In genomic region chr3L:10735095-10735494, dm6 we compare ENCODE assay signal across 4 fruit fly cellular contexts.
A peak's percentile ranks its signal among the peaks of the same experiment; 100 is the strongest.
TF ChIP-seq lines count a peak whose summit lies in the region.

No protein-coding gene starts in this region.

- TF ChIP-seq CTCF in whole organism, embryonic (GFP tag; optimal IDR thresholded peaks at IDR 0.05; lab: Kevin White, UChicago) = no peak

TF ChIP-seq in whole organism, embryonic, 481 proteins besides CTCF, POLR2A, EP300 and RAD21 (continues in another document):
- TF ChIP-seq CG17385 (GFP tag; optimal IDR thresholded peaks at IDR 0.05; lab: Kevin White, UChicago) (peak; percentile 50), NC2β (GFP tag; optimal IDR thresholded peaks at IDR 0.05; lab: Kevin White, UChicago) (peak; percentile 5), CG10209 (GFP tag; optimal IDR thresholded peaks at IDR 0.05; lab: Kevin White, UChicago) (peak; percentile 61), Dip3 (GFP tag; optimal IDR thresholded peaks at IDR 0.05; lab: Kevin White, UChicago) (peak; percentile 50), pan (optimal IDR thresholded peaks at IDR 0.05; lab: Kevin White, UChicago) (no peak), pan (GFP tag; optimal IDR thresholded peaks at IDR 0.05 in 1 of 2, IDR thresholded peaks at IDR 0.05 in 1 of 2) (peak in 1 of 2 experiments; percentile 50), Hr78 (GFP tag; optimal IDR thresholded peaks at IDR 0.05; lab: Kevin White, UChicago) (no peak), CG17359 (tag; optimal IDR thresholded peaks at IDR 0.05; lab: Kevin White, UChicago) (peak; percentile 69), CG17802 (tag; optimal IDR thresholded peaks at IDR 0.05; lab: Kevin White, UChicago) (peak; percentile 40), cwo (GFP tag; optimal IDR thresholded peaks at IDR 0.05; lab: Kevin White, UChicago) (peak; percentile 39), CG7839 (tag; optimal IDR thresholded peaks at IDR 0.05; lab: Kevin White, UChicago) (peak; percentile 76), Gug (GFP tag; IDR thresholded peaks at IDR 0.05; lab: Robert Waterston, UW) (0 out of 4 replicates have a peak, but pooled peaks have one; percentile 47), Rx (GFP tag; IDR thresholded peaks at IDR 0.05; lab: Robert Waterston, UW) (0 out of 2 replicates have a peak, but pooled peaks have one; percentile 27), bsh (GFP tag; optimal IDR thresholded peaks at IDR 0.05; lab: Kevin White, UChicago) (peak in 1 of 2 experiments; percentile 68), CG8944 (GFP tag; optimal IDR thresholded peaks at IDR 0.05; lab: Kevin White, UChicago) (peak; percentile 39), CG17361 (GFP tag; IDR thresholded peaks at IDR 0.05; lab: Robert Waterston, UW) (peak; percentile 58; the same call in 2 of the 3 replicates), Poxn (GFP tag; IDR thresholded peaks at IDR 0.05; lab: Robert Waterston, UW) (no peak), CG15269 (tag; optimal IDR thresholded peaks at IDR 0.05; lab: Kevin White, UChicago) (peak; percentile 77), CG12744 (GFP tag; optimal IDR thresholded peaks at IDR 0.05; lab: Kevin White, UChicago) (peak; percentile 64), CG2678 (tag; optimal IDR thresholded peaks at IDR 0.05; lab: Kevin White, UChicago) (peak; percentile 85), CG17912 (GFP tag; optimal IDR thresholded peaks at IDR 0.05; lab: Kevin White, UChicago) (no peak)

TF ChIP-seq in whole organism, prepupa, 60 proteins besides CTCF, POLR2A, EP300 and RAD21 (continues in another document):
- TF ChIP-seq CG15336 (GFP tag; IDR thresholded peaks at IDR 0.05; lab: Robert Waterston, UW) (peak; percentile 71), Eip75B (GFP tag; optimal IDR thresholded peaks at IDR 0.05; lab: Kevin White, UChicago) (no peak), CG8632 (GFP tag; optimal IDR thresholded peaks at IDR 0.05; lab: Kevin White, UChicago) (peak; percentile 20), Hr39 (GFP tag; optimal IDR thresholded peaks at IDR 0.05; lab: Kevin White, UChicago) (peak; percentile 45), CG6808 (GFP tag; optimal IDR thresholded peaks at IDR 0.05; lab: Kevin White, UChicago) (no peak), Eip78C (GFP tag; lab: Kevin White, UChicago) (peak; percentile 86), Sox14 (GFP tag; optimal IDR thresholded peaks at IDR 0.05; lab: Kevin White, UChicago) (peak; percentile 43), achi (GFP tag; optimal IDR thresholded peaks at IDR 0.05; lab: Kevin White, UChicago) (peak; percentile 24), dsx (GFP tag; optimal IDR thresholded peaks at IDR 0.05; lab: Kevin White, UChicago; ENCODE audit: poor library complexity, severe bottlenecking) (peak; percentile 35), CG6276 (GFP tag; optimal IDR thresholded peaks at IDR 0.05; lab: Kevin White, UChicago) (peak; percentile 25), Hr38 (GFP tag; optimal IDR thresholded peaks at IDR 0.05; lab: Kevin White, UChicago) (no peak), Eip93F (GFP tag; optimal IDR thresholded peaks at IDR 0.05; lab: Kevin White, UChicago) (no peak), net (GFP tag; optimal IDR thresholded peaks at IDR 0.05; lab: Kevin White, UChicago) (peak; percentile 11), salr (GFP tag; optimal IDR thresholded peaks at IDR 0.05; lab: Kevin White, UChicago) (peak; percentile 1 to 61), Blimp-1 (GFP tag; optimal IDR thresholded peaks at IDR 0.05; lab: Kevin White, UChicago) (no peak), CG4318 (GFP tag; optimal IDR thresholded peaks at IDR 0.05; lab: Kevin White, UChicago) (peak; percentile 44), topi (GFP tag; optimal IDR thresholded peaks at IDR 0.05; lab: Kevin White, UChicago) (peak; percentile 30), CG8119 (GFP tag; IDR thresholded peaks at IDR 0.05; lab: Robert Waterston, UW) (peak; percentile 70), Hr4 (GFP tag; optimal IDR thresholded peaks at IDR 0.05; lab: Kevin White, UChicago) (peak; percentile 71), Ets96B (tag; optimal IDR thresholded peaks at IDR 0.05; lab: Kevin White, UChicago) (peak; percentile 32), Ets21C (GFP tag; optimal IDR thresholded peaks at IDR 0.05; lab: Kevin White, UChicago) (no peak), CG31627 (GFP tag; optimal IDR thresholded peaks at IDR 0.05; lab: Kevin White, UChicago) (peak; percentile 56), CG9139 (GFP tag; optimal IDR thresholded peaks at IDR 0.05; lab: Kevin White, UChicago) (no peak), acj6 (GFP tag; optimal IDR thresholded peaks at IDR 0.05; lab: Kevin White, UChicago) (peak; percentile 32)

TF ChIP-seq in whole organism, pupa, 21 proteins besides CTCF, POLR2A, EP300 and RAD21:
- no peak for TF ChIP-seq rn (GFP tag; IDR thresholded peaks at IDR 0.05; lab: Robert Waterston, UW)
- no peak for TF ChIP-seq Snoo (tag; optimal IDR thresholded peaks at IDR 0.05; lab: Kevin White, UChicago)
- peak; percentile 66 for TF ChIP-seq CG32121 (GFP tag; IDR thresholded peaks at IDR 0.05; lab: Robert Waterston, UW)
- peak; percentile 56 for TF ChIP-seq CG8301 (tag; optimal IDR thresholded peaks at IDR 0.05; lab: Kevin White, UChicago)
- TF ChIP-seq CG15710 (tag; optimal IDR thresholded peaks at IDR 0.05; lab: Kevin White, UChicago) = peak; percentile 31
- TF ChIP-seq CG34367 (tag; optimal IDR thresholded peaks at IDR 0.05; lab: Kevin White, UChicago) = peak; percentile 44
- TF ChIP-seq CG8159 (tag; optimal IDR thresholded peaks at IDR 0.05; lab: Kevin White, UChicago) = peak; percentile 10
- no peak for TF ChIP-seq CG13204 (GFP tag; optimal IDR thresholded peaks at IDR 0.05; lab: Kevin White, UChicago)
- TF ChIP-seq Pif1A (GFP tag; optimal IDR thresholded peaks at IDR 0.05; lab: Kevin White, UChicago) = peak; percentile 47
- TF ChIP-seq CG17806 (tag; optimal IDR thresholded peaks at IDR 0.05; lab: Kevin White, UChicago) = peak; percentile 31
- peak; percentile 9 for TF ChIP-seq CG9948 (tag; optimal IDR thresholded peaks at IDR 0.05; lab: Kevin White, UChicago)
- TF ChIP-seq CG12605 (GFP tag; IDR thresholded peaks at IDR 0.05; lab: Robert Waterston, UW) = peak; percentile 16; the same call in 1 of the 2 replicates
- TF ChIP-seq CG14655 (GFP tag; optimal IDR thresholded peaks at IDR 0.05; lab: Kevin White, UChicago) = peak; percentile 36
- TF ChIP-seq Pif1B (GFP tag; optimal IDR thresholded peaks at IDR 0.05; lab: Kevin White, UChicago) = peak; percentile 33
- TF ChIP-seq fd96Ca (GFP tag; IDR thresholded peaks at IDR 0.05; lab: Robert Waterston, UW) = no peak
- TF ChIP-seq EcR (GFP tag; optimal IDR thresholded peaks at IDR 0.05; lab: Kevin White, UChicago) = no peak
- 0 out of 3 replicates have a peak, but pooled peaks have one; percentile 32 for TF ChIP-seq CG4496 (GFP tag; IDR thresholded peaks at IDR 0.05; lab: Robert Waterston, UW)

TF ChIP-seq in whole organism, wandering third instar larva, 38 proteins besides CTCF, POLR2A, EP300 and RAD21:
- TF ChIP-seq dsf (GFP tag; optimal IDR thresholded peaks at IDR 0.05; lab: Kevin White, UChicago; ENCODE audit: borderline replicate concordance) (no peak), Hnf4 (GFP tag; optimal IDR thresholded peaks at IDR 0.05; lab: Kevin White, UChicago) (no peak), Rel (GFP tag; optimal IDR thresholded peaks at IDR 0.05; lab: Kevin White, UChicago) (no peak), Rel (tag; optimal IDR thresholded peaks at IDR 0.05; lab: Kevin White, UChicago) (no peak), Hr83 (GFP tag; optimal IDR thresholded peaks at IDR 0.05; lab: Kevin White, UChicago; ENCODE audit: poor library complexity, severe bottlenecking) (no peak), pan (optimal IDR thresholded peaks at IDR 0.05; lab: Kevin White, UChicago) (no peak), sv (GFP tag; optimal IDR thresholded peaks at IDR 0.05; lab: Kevin White, UChicago) (peak; percentile 8), ey (GFP tag; optimal IDR thresholded peaks at IDR 0.05; lab: Kevin White, UChicago) (peak; percentile 28), usp (GFP tag; optimal IDR thresholded peaks at IDR 0.05; lab: Kevin White, UChicago) (no peak), Jra (GFP tag; optimal IDR thresholded peaks at IDR 0.05; lab: Kevin White, UChicago) (no peak), N (GFP tag; optimal IDR thresholded peaks at IDR 0.05; lab: Kevin White, UChicago) (no peak), woc (GFP tag; optimal IDR thresholded peaks at IDR 0.05; lab: Kevin White, UChicago) (peak; percentile 5), br (GFP tag; optimal IDR thresholded peaks at IDR 0.05; lab: Kevin White, UChicago) (no peak), foxo (GFP tag; optimal IDR thresholded peaks at IDR 0.05; lab: Kevin White, UChicago) (peak in 1 of 2 experiments; percentile 38), brk (GFP tag; optimal IDR thresholded peaks at IDR 0.05; lab: Kevin White, UChicago) (no peak), h (GFP tag; optimal IDR thresholded peaks at IDR 0.05; lab: Kevin White, UChicago) (peak; percentile 32)

Comparison
In these comparisons a context has a peak if more than half of its experiments do, and no peak if none do; other contexts are left out.
1. Of the 7 proteins assayed by ChIP-seq in both whole organism, embryonic and whole organism, prepupa: peak only in whole organism, embryonic: Blimp-1, CG6854 and Sox102F; only in whole organism, prepupa: Hr39; in both: Gug; in neither: 2.